Fruit fly (Drosophila melanogaster): Measurements from ENCODE around the gene eRF3.

The eRF3 gene

dm6 chr2L:12392406-12392805 lies 41.8 kb upstream of the eRF3 start:
- TF ChIP-seq zf30C (GFP tag; optimal IDR thresholded peaks at IDR 0.05), result no peak
- TF ChIP-seq lola (GFP tag; optimal IDR thresholded peaks at IDR 0.05), result no peak
- no peak for TF ChIP-seq pum (GFP tag; optimal IDR thresholded peaks at IDR 0.05)
- TF ChIP-seq CG17361 (GFP tag; IDR thresholded peaks at IDR 0.05), result no peak
- TF ChIP-seq Sox100B (GFP tag; optimal IDR thresholded peaks at IDR 0.05), result no peak
- peak; percentile 3 for TF ChIP-seq fd102C (GFP tag; optimal IDR thresholded peaks at IDR 0.05)
- no peak for TF ChIP-seq CG13296 (GFP tag; optimal IDR thresholded peaks at IDR 0.05)
- no peak for TF ChIP-seq CG11695 (GFP tag; IDR thresholded peaks at IDR 0.05)
- no peak for TF ChIP-seq Antp (GFP tag; optimal IDR thresholded peaks at IDR 0.05)
- TF ChIP-seq grn (GFP tag; optimal IDR thresholded peaks at IDR 0.05), result no peak
- TF ChIP-seq HLH3B (GFP tag; IDR thresholded peaks at IDR 0.05), result no peak
- TF ChIP-seq sens (GFP tag), result peak; percentile 24
- TF ChIP-seq rib (GFP tag; IDR thresholded peaks at IDR 0.05), result no peak
- TF ChIP-seq CG7271 (tag; optimal IDR thresholded peaks at IDR 0.05), result peak; percentile 59
- TF ChIP-seq Ets97D (GFP tag; optimal IDR thresholded peaks at IDR 0.05), result peak; percentile 31
- no peak for TF ChIP-seq NK7.1 (GFP tag; optimal IDR thresholded peaks at IDR 0.05)

dm6 chr2L:12397974-12398373 lies 36.3 kb upstream of the eRF3 start, which contains the start of gene Pkd2:
TSS of gene Pkd2 (plus strand) at chr2L:12398274.
- TF ChIP-seq CG32532 (GFP tag; IDR thresholded peaks at IDR 0.05), result no peak
- TF ChIP-seq NfI (GFP tag; optimal IDR thresholded peaks at IDR 0.05), result no peak
- no peak for TF ChIP-seq CG12769 (tag; optimal IDR thresholded peaks at IDR 0.05)
- no peak for TF ChIP-seq CG11247 (GFP tag; IDR thresholded peaks at IDR 0.05)

dm6 chr2L:12404555-12405077 lies 29.6 kb upstream of the eRF3 start:
- TF ChIP-seq CG8924 (tag; optimal IDR thresholded peaks at IDR 0.05), result no peak
- TF ChIP-seq CG7928 (GFP tag; optimal IDR thresholded peaks at IDR 0.05), result no peak
- peak in 1 of 2 experiments; percentile 38 for TF ChIP-seq Trl (optimal IDR thresholded peaks at IDR 0.05)
- TF ChIP-seq Trl (GFP tag; optimal IDR thresholded peaks at IDR 0.05), result no peak
- TF ChIP-seq CG13775 (GFP tag; optimal IDR thresholded peaks at IDR 0.05), result no peak
- 0 out of 4 replicates have a peak, but pooled peaks have one; percentile 57 for TF ChIP-seq chinmo (GFP tag; IDR thresholded peaks at IDR 0.05; ENCODE audit: partially characterized antibody)
- no peak for TF ChIP-seq CG14860 (GFP tag; IDR thresholded peaks at IDR 0.05; ENCODE audit: partially characterized antibody)

dm6 chr2L:12410679-12411078 lies 23.6 kb upstream of the eRF3 start:
- no peak for TF ChIP-seq CG2678 (tag; optimal IDR thresholded peaks at IDR 0.05)
- TF ChIP-seq Ets65A (GFP tag), result peak; percentile 77

- TF ChIP-seq Ptx1 (GFP tag; IDR thresholded peaks at IDR 0.05), result peak; percentile 17; the same call in 1 of the 2 replicates
- TF ChIP-seq tin (GFP tag; optimal IDR thresholded peaks at IDR 0.05), result no peak
- TF ChIP-seq Ada2b (GFP tag; IDR thresholded peaks at IDR 0.05), result peak; percentile 29; the same call in 1 of the 2 replicates
- peak; percentile 62 for TF ChIP-seq sens (GFP tag)
- peak; percentile 24 for TF ChIP-seq Sox102F (GFP tag; optimal IDR thresholded peaks at IDR 0.05)
- TF ChIP-seq Hmr (GFP tag; optimal IDR thresholded peaks at IDR 0.05), result peak; percentile 9
- no peak for TF ChIP-seq bab2 (GFP tag; optimal IDR thresholded peaks at IDR 0.05)
- peak; percentile 41 for TF ChIP-seq CG18599 (GFP tag; optimal IDR thresholded peaks at IDR 0.05)
- TF ChIP-seq hkb (optimal IDR thresholded peaks at IDR 0.05), result no peak
- 0 out of 2 replicates have a peak, but pooled peaks have one; percentile 13 for TF ChIP-seq hkb (GFP tag; IDR thresholded peaks at IDR 0.05)
- peak in 1 of 2 experiments; percentile 23 for TF ChIP-seq Pdp1 (GFP tag; optimal IDR thresholded peaks at IDR 0.05)
- TF ChIP-seq dmrt99B (tag; optimal IDR thresholded peaks at IDR 0.05), result peak; percentile 29
- TF ChIP-seq CG7839 (tag; optimal IDR thresholded peaks at IDR 0.05), result peak; percentile 31
- peak; percentile 43 for TF ChIP-seq gem (tag; optimal IDR thresholded peaks at IDR 0.05)
- no peak for TF ChIP-seq ap (GFP tag; IDR thresholded peaks at IDR 0.05)
- peak; percentile 5 for TF ChIP-seq CG15269 (tag; optimal IDR thresholded peaks at IDR 0.05)
- TF ChIP-seq Meics (GFP tag; optimal IDR thresholded peaks at IDR 0.05), result no peak
- no peak for TF ChIP-seq HmgZ (tag; optimal IDR thresholded peaks at IDR 0.05)
Measured at dm6 chr2L:12413899-12414298, 20.4 kb upstream of the eRF3 start.

Measured in whole organism, embryonic.